Fruit fly (Drosophila melanogaster) whole organism, embryonic: ENCODE data around the gene mRpS10.
A peak's percentile ranks its signal among the peaks of the same experiment; 100 is the strongest.

Experiments
- Ada2b ChIP-seq: fragments of 200-800 bp; sonication (Bioruptor generic); IDR thresholded peaks from 2 replicates; pipeline ENCODE4 v1.3.6; 2022; ENCODE audit warnings: missing biosample characterization, missing genetic modification characterization
- Bgb ChIP-seq: fragments of 200-800 bp; sonication (Bioruptor generic); IDR thresholded peaks from 2 replicates; pipeline ENCODE4 v1.3.6; 2022; ENCODE audit warnings: missing biosample characterization, missing genetic modification characterization; ENCODE audit not compliant: partially characterized antibody
- CG11504 ChIP-seq: fragments of 200-800 bp; sonication (Bioruptor generic); optimal IDR thresholded peaks from 3 replicates; lab custom pipeline; 2019; ENCODE audit warnings: missing biosample characterization, mild to moderate bottlenecking, missing genetic modification characterization, moderate library complexity
- CG11695 ChIP-seq: fragments of 200-800 bp; sonication (Bioruptor generic); IDR thresholded peaks from 3 replicates; pipeline ENCODE4 v1.3.6; 2022; ENCODE audit warnings: missing biosample characterization, missing genetic modification characterization
- CG11696 ChIP-seq: fragments of 200-800 bp; sonication (Bioruptor generic); IDR thresholded peaks from 2 replicates; pipeline ENCODE4 v1.3.6; 2022; ENCODE audit warnings: missing biosample characterization, missing genetic modification characterization
- CG14014 ChIP-seq: fragments of 200-800 bp; sonication (Bioruptor generic); IDR thresholded peaks from 2 replicates; pipeline ENCODE4 v1.3.6; 2022; ENCODE audit warnings: missing biosample characterization, missing genetic modification characterization
- CG14710 ChIP-seq: fragments of 200-800 bp; sonication (Bioruptor generic); optimal IDR thresholded peaks from 3 replicates; lab custom pipeline; 2019; ENCODE audit warnings: missing biosample characterization, mild to moderate bottlenecking, missing genetic modification characterization, moderate library complexity
- CG15011 ChIP-seq: fragments of 200-800 bp; sonication (Bioruptor generic); optimal IDR thresholded peaks from 3 replicates; lab custom pipeline; 2018; ENCODE audit warnings: missing biosample characterization, mild to moderate bottlenecking, missing genetic modification characterization
- CG15479 ChIP-seq: fragments of 200-800 bp; sonication (Bioruptor generic); optimal IDR thresholded peaks from 3 replicates; lab custom pipeline; 2019; ENCODE audit warnings: missing biosample characterization, mild to moderate bottlenecking, missing genetic modification characterization, moderate library complexity
- CG15601 ChIP-seq: fragments of 200-800 bp; sonication (Bioruptor generic); optimal IDR thresholded peaks from 3 replicates; lab custom pipeline; 2019; ENCODE audit warnings: missing biosample characterization, mild to moderate bottlenecking, missing genetic modification characterization, moderate library complexity
- CG15696 ChIP-seq: fragments of 200-800 bp; sonication (Bioruptor generic); optimal IDR thresholded peaks from 2 replicates; lab custom pipeline; 2019; ENCODE audit warnings: missing biosample characterization, mild to moderate bottlenecking, missing genetic modification characterization, moderate library complexity
- CG1603 ChIP-seq: fragments of 200-800 bp; sonication (Bioruptor generic); optimal IDR thresholded peaks from 2 replicates; lab custom pipeline; 2019; ENCODE audit warnings: missing biosample characterization, mild to moderate bottlenecking, missing genetic modification characterization, moderate library complexity
- CG17802 ChIP-seq: fragments of 200-800 bp; sonication (Bioruptor generic); optimal IDR thresholded peaks from 2 replicates; lab custom pipeline; 2018; ENCODE audit warnings: missing biosample characterization, mild to moderate bottlenecking, missing genetic modification characterization, moderate library complexity
- CG18619 ChIP-seq: fragments of 200-800 bp; sonication (Bioruptor generic); optimal IDR thresholded peaks from 3 replicates; lab custom pipeline; 2017; ENCODE audit warnings: missing biosample characterization, mild to moderate bottlenecking, missing genetic modification characterization
- CG18764 ChIP-seq: fragments of 200-800 bp; sonication (Bioruptor generic); optimal IDR thresholded peaks from 3 replicates; lab custom pipeline; 2016; ENCODE audit warnings: missing biosample characterization, missing genetic modification characterization
- CG30020 ChIP-seq: fragments of 200-800 bp; optimal IDR thresholded peaks from 2 replicates; lab custom pipeline; 2019; ENCODE audit warnings: missing biosample characterization, mild to moderate bottlenecking, missing genetic modification characterization, moderate library complexity
- CG33213 ChIP-seq: fragments of 200-800 bp; sonication (Bioruptor generic); optimal IDR thresholded peaks from 3 replicates; lab custom pipeline; 2016; ENCODE audit warnings: missing biosample characterization, missing genetic modification characterization
- CG4707 ChIP-seq: fragments of 200-800 bp; sonication (Bioruptor generic); optimal IDR thresholded peaks from 2 replicates; lab custom pipeline; 2018; ENCODE audit warnings: missing biosample characterization, mild to moderate bottlenecking, missing genetic modification characterization, moderate library complexity
- CG6272 ChIP-seq: fragments of 200-800 bp; sonication (Bioruptor generic); IDR thresholded peaks from 2 replicates; pipeline ENCODE4 v1.3.6; 2022; ENCODE audit warnings: missing biosample characterization, missing genetic modification characterization
- CG6683 ChIP-seq: fragments of 200-800 bp; sonication (Bioruptor generic); optimal IDR thresholded peaks from 2 replicates; lab custom pipeline; 2017; ENCODE audit warnings: missing biosample characterization, mild to moderate bottlenecking, missing genetic modification characterization, missing genetic modification reagents
- CG7987 ChIP-seq: fragments of 200-800 bp; sonication (Bioruptor generic); optimal IDR thresholded peaks from 2 replicates; lab custom pipeline; 2018; ENCODE audit warnings: missing biosample characterization, mild to moderate bottlenecking, missing genetic modification characterization, moderate library complexity
- CG8944 ChIP-seq: fragments of 200-800 bp; sonication (Bioruptor generic); optimal IDR thresholded peaks from 3 replicates; lab custom pipeline; 2016; ENCODE audit warnings: missing biosample characterization, missing genetic modification characterization
- CG9215 ChIP-seq: fragments of 200-800 bp; sonication (Bioruptor generic); IDR thresholded peaks from 2 replicates; pipeline ENCODE4 v1.3.6; 2022; ENCODE audit warnings: missing biosample characterization, missing genetic modification characterization
- Chrac-16 ChIP-seq: fragments of 200-800 bp; sonication (Bioruptor generic); optimal IDR thresholded peaks from 3 replicates; lab custom pipeline; 2016; ENCODE audit warnings: missing biosample characterization, missing genetic modification characterization
- CkIIα-i1 ChIP-seq: fragments of 200-800 bp; sonication (Bioruptor generic); IDR thresholded peaks from 2 replicates; pipeline ENCODE4 v1.3.6; 2022; ENCODE audit warnings: missing biosample characterization, missing genetic modification characterization
- E2f1 ChIP-seq: fragments of 200-800 bp; sonication (Bioruptor generic); IDR thresholded peaks from 2 replicates; pipeline ENCODE4 v1.3.6; 2022; ENCODE audit warnings: missing biosample characterization, missing genetic modification characterization
- Ets65A ChIP-seq: fragments of 200-800 bp; sonication (Bioruptor generic); peaks from one replicate; lab custom pipeline; 2016; ENCODE audit warnings: missing biosample characterization, missing genetic modification characterization
- Gug ChIP-seq: fragments of 200-800 bp; sonication (Bioruptor generic); IDR thresholded peaks from 4 replicates; pipeline ENCODE4 v1.3.6; 2022; ENCODE audit warnings: missing biosample characterization, missing genetic modification characterization
- H15 ChIP-seq: fragments of 200-800 bp; sonication (Bioruptor generic); IDR thresholded peaks from 3 replicates; pipeline ENCODE4 v1.3.6; 2022; ENCODE audit warnings: missing biosample characterization, missing genetic modification characterization
- Hmx ChIP-seq: fragments of 200-800 bp; sonication (Bioruptor generic); optimal IDR thresholded peaks from 2 replicates; lab custom pipeline; 2016; ENCODE audit warnings: missing biosample characterization, missing genetic modification characterization
- Med ChIP-seq: fragments of 200-800 bp; sonication (Bioruptor generic); peaks from one replicate; lab custom pipeline; 2016; ENCODE audit warnings: missing biosample characterization, missing genetic modification characterization, mild to moderate bottlenecking, inconsistent platforms, moderate library complexity
- Mrtf ChIP-seq: fragments of 200-800 bp; sonication (Bioruptor generic); IDR thresholded peaks from 3 replicates; pipeline ENCODE4 v1.3.6; 2022; ENCODE audit warnings: missing biosample characterization, missing genetic modification characterization
- Xbp1 ChIP-seq: fragments of 200-800 bp; sonication (Bioruptor generic); optimal IDR thresholded peaks from 3 replicates; lab custom pipeline; 2016; ENCODE audit warnings: missing biosample characterization, mild to moderate bottlenecking, missing genetic modification characterization
- bcd ChIP-seq: fragments of 200-800 bp; sonication (Bioruptor generic); optimal IDR thresholded peaks from 2 replicates; lab custom pipeline; 2017; ENCODE audit warnings: missing biosample characterization, mild to moderate bottlenecking, missing genetic modification characterization
- bsh ChIP-seq, 2 experiments: fragments of 200-800 bp; sonication (Bioruptor generic); optimal IDR thresholded peaks; 2 replicates each; lab custom pipeline; 2017 to 2018; ENCODE audit warnings: mild to moderate bottlenecking in 2 of 2, missing biosample characterization in 2 of 2, missing genetic modification characterization in 2 of 2, moderate library complexity in 1 of 2
- btn ChIP-seq: fragments of 200-800 bp; sonication (Bioruptor generic); optimal IDR thresholded peaks from 2 replicates; lab custom pipeline; 2016; ENCODE audit warnings: missing biosample characterization, missing genetic modification characterization
- chn ChIP-seq: fragments of 200-800 bp; sonication (Bioruptor generic); optimal IDR thresholded peaks from 2 replicates; lab custom pipeline; 2016; ENCODE audit warnings: missing biosample characterization, missing genetic modification characterization
- esg ChIP-seq: fragments of 200-800 bp; sonication (Bioruptor generic); conservative IDR thresholded peaks from 2 replicates; pipeline ENCODE4 v1.3.6; 2022; ENCODE audit warnings: missing biosample characterization, missing genetic modification characterization
- gcm ChIP-seq: fragments of 200-800 bp; sonication (Bioruptor generic); optimal IDR thresholded peaks from 2 replicates; lab custom pipeline; 2019; ENCODE audit warnings: missing biosample characterization, mild to moderate bottlenecking, missing genetic modification characterization, moderate library complexity
- gem ChIP-seq: fragments of 200-800 bp; sonication (Bioruptor generic); optimal IDR thresholded peaks from 2 replicates; lab custom pipeline; 2019; ENCODE audit warnings: missing biosample characterization, mild to moderate bottlenecking, missing genetic modification characterization, moderate library complexity
- inv ChIP-seq: fragments of 200-800 bp; sonication (Bioruptor generic); IDR thresholded peaks from 2 replicates; pipeline ENCODE4 v1.3.6; 2022; ENCODE audit warnings: missing biosample characterization, missing genetic modification characterization; ENCODE audit not compliant: partially characterized antibody
- pan ChIP-seq, 4 experiments: fragments of >200 bp in 3 of 4; fragments of 200-800 bp in 1 of 4; sonication (Bioruptor generic) in 1 of 4; optimal IDR thresholded peaks in 3 of 4; IDR thresholded peaks in 1 of 4; 2 replicates each; pipeline versions ENCODE4 v1.3.6 to Lab custom; 2017 to 2022; ENCODE audit warnings: missing biosample characterization in 2 of 4, missing genetic modification characterization in 2 of 4, mixed read lengths in 1 of 4
- pfk ChIP-seq: fragments of 200-800 bp; sonication (Bioruptor generic); optimal IDR thresholded peaks from 2 replicates; lab custom pipeline; 2018; ENCODE audit warnings: missing biosample characterization, mild to moderate bottlenecking, missing genetic modification characterization, moderate library complexity
- run ChIP-seq: fragments of 200-800 bp; sonication (Bioruptor generic); optimal IDR thresholded peaks from 3 replicates; lab custom pipeline; 2018; ENCODE audit warnings: missing biosample characterization, mild to moderate bottlenecking, missing genetic modification characterization
- ssp ChIP-seq: fragments of 200-800 bp; sonication (Bioruptor generic); IDR thresholded peaks from 2 replicates; pipeline ENCODE4 v1.3.6; 2022; ENCODE audit warnings: missing biosample characterization, missing genetic modification characterization
- tap ChIP-seq: fragments of 200-800 bp; optimal IDR thresholded peaks from 3 replicates; lab custom pipeline; 2019; ENCODE audit warnings: missing biosample characterization, mild to moderate bottlenecking, missing genetic modification characterization, moderate library complexity
- tll ChIP-seq, 2 experiments: fragments of 200-800 bp in 1 of 2; fragments of >200 bp in 1 of 2; sonication (Bioruptor generic) in 1 of 2; optimal IDR thresholded peaks; 2 replicates each; lab custom pipeline; 2017 to 2019; ENCODE audit warnings: missing biosample characterization in 2 of 2, missing genetic modification characterization in 2 of 2, mild to moderate bottlenecking in 1 of 2, moderate library complexity in 1 of 2
- trh ChIP-seq: fragments of 200-800 bp; sonication (Bioruptor generic); optimal IDR thresholded peaks from 2 replicates; lab custom pipeline; 2016; ENCODE audit warnings: missing biosample characterization, missing genetic modification characterization
- vnd ChIP-seq: fragments of 200-800 bp; sonication (Bioruptor generic); IDR thresholded peaks from 3 replicates; pipeline ENCODE4 v1.3.6; 2022; ENCODE audit warnings: missing biosample characterization, missing genetic modification characterization; ENCODE audit not compliant: partially characterized antibody

The mRpS10 gene

DNA sequence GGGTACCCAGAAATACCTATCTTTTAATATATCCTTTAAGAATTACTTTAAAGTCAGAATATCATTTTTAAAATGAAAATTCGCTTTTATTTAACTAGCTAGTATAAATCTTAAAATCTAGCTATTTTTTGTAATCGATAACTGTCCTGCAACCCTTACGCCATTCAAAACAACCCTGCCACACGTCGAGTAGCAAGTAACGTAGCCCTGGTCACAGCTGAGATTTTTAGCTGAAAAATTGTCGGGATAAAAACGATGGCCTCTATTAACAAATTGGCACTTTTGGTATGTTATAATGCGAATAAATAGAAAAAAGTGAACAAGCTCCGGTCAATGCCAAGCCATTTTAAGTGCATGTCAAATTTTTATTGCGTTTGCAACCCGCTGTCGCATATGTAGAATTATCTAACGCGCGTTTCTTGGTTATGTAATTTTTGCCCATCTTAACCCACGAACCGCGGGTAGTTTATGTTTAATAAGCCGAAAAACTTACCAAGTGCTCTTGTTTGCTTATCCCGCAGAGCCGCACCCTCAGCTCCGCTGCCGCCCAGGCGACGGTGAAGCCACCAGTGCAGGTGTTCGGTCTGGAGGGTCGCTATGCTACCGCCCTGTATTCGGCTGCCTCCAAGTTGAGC lies 36.1 kb downstream of the mRpS10 start, which contains the start of gene ATPsynO (continued):
- 0 out of 3 replicates have a peak, but pooled peaks have one; percentile 32 for TF ChIP-seq vnd
- peak; percentile 60 for TF ChIP-seq CG30020 (tag; lab: Kevin White, UChicago)
- no peak for TF ChIP-seq CG11504 (tag; lab: Kevin White, UChicago)
- TF ChIP-seq CG8944 (GFP tag; lab: Kevin White, UChicago) = no peak
- TF ChIP-seq CG7987 (GFP tag; lab: Kevin White, UChicago) = peak; percentile 18
- TF ChIP-seq gem (tag; lab: Kevin White, UChicago) = no peak
- no peak for TF ChIP-seq CG15479
- no peak for TF ChIP-seq bcd (GFP tag; lab: Kevin White, UChicago)
- no peak for TF ChIP-seq Chrac-16 (GFP tag; lab: Kevin White, UChicago)
- TF ChIP-seq Bgb (GFP tag; lab: Robert Waterston, UW) = no peak
- TF ChIP-seq esg (GFP tag; lab: Robert Waterston, UW) = no peak
- no peak for TF ChIP-seq CG18764
- TF ChIP-seq CG4707 = no peak
- no peak for TF ChIP-seq CkIIα-i1 (GFP tag; lab: Robert Waterston, UW)
- TF ChIP-seq pfk (GFP tag; lab: Kevin White, UChicago) = no peak
- TF ChIP-seq CG14014 (GFP tag; lab: Robert Waterston, UW) = no peak
- no peak for TF ChIP-seq CG6683 (GFP tag; lab: Kevin White, UChicago)
- no peak for TF ChIP-seq CG9215
- TF ChIP-seq trh (GFP tag; lab: Kevin White, UChicago) = no peak
- peak; percentile 79 for TF ChIP-seq CG1603 (tag; lab: Kevin White, UChicago)
- TF ChIP-seq run (tag; lab: Kevin White, UChicago) = no peak
- TF ChIP-seq CG11695 (GFP tag; lab: Robert Waterston, UW) = no peak
- peak; percentile 60 for TF ChIP-seq Ets65A
- TF ChIP-seq chn (GFP tag; lab: Kevin White, UChicago) = no peak
- TF ChIP-seq CG14710 (tag; lab: Kevin White, UChicago) = peak; percentile 53
- peak; percentile 29 for TF ChIP-seq gcm (GFP tag; lab: Kevin White, UChicago)
- no peak for TF ChIP-seq CG6272 (GFP tag; lab: Robert Waterston, UW)
- no peak for TF ChIP-seq Hmx (GFP tag; lab: Kevin White, UChicago)
- TF ChIP-seq inv (GFP tag; lab: Robert Waterston, UW) = no peak
- no peak for TF ChIP-seq CG15696 (tag; lab: Kevin White, UChicago)
- TF ChIP-seq H15 (GFP tag; lab: Robert Waterston, UW) = no peak
- no peak for TF ChIP-seq CG15011 (GFP tag; lab: Kevin White, UChicago)
- no peak for TF ChIP-seq CG18619 (GFP tag; lab: Kevin White, UChicago)
- TF ChIP-seq Gug (GFP tag; lab: Robert Waterston, UW) = no peak
- peak; percentile 35 for TF ChIP-seq Xbp1 (GFP tag; lab: Kevin White, UChicago)
- TF ChIP-seq CG15601 (tag; lab: Kevin White, UChicago) = peak; percentile 28
- peak; percentile 35 for TF ChIP-seq CG33213 (GFP tag; lab: Kevin White, UChicago)
- TF ChIP-seq tll (GFP tag; optimal IDR thresholded peaks at IDR 0.05; lab: Kevin White, UChicago) = peak in 1 of 2 experiments; percentile 13
- TF ChIP-seq Mrtf (GFP tag; lab: Robert Waterston, UW) = no peak
- no peak for TF ChIP-seq ssp (GFP tag; lab: Robert Waterston, UW)
- no peak for TF ChIP-seq Ada2b
- TF ChIP-seq pan (optimal IDR thresholded peaks at IDR 0.05; lab: Kevin White, UChicago) = no peak
- no peak for TF ChIP-seq pan (GFP tag; optimal IDR thresholded peaks at IDR 0.05 in 1 of 2, IDR thresholded peaks at IDR 0.05 in 1 of 2)
- TF ChIP-seq btn = no peak
- TF ChIP-seq CG17802 (tag; lab: Kevin White, UChicago) = no peak
- TF ChIP-seq CG11696 (GFP tag; lab: Robert Waterston, UW) = no peak
- TF ChIP-seq E2f1 (GFP tag; lab: Robert Waterston, UW) = no peak
- TF ChIP-seq bsh (GFP tag; optimal IDR thresholded peaks at IDR 0.05; lab: Kevin White, UChicago) = no peak
- peak; percentile 89 for TF ChIP-seq Med (GFP tag; lab: Kevin White, UChicago)
- no peak for TF ChIP-seq tap (tag; lab: Kevin White, UChicago)
